Worm (Caenorhabditis elegans): ENCODE data around the gene Y46G5A.8.

ce11 chrII:12764476-12764875, 8.3 kb downstream of the Y46G5A.8 start:
- TF ChIP-seq ztf-23 (GFP tag; IDR thresholded peaks at IDR 0.05): no peak
- no peak for TF ChIP-seq ztf-29 (GFP tag; IDR thresholded peaks at IDR 0.05)
- no peak for TF ChIP-seq flt-1 (GFP tag; IDR thresholded peaks at IDR 0.05)

All from whole organism, midembryonic.